Worm (Caenorhabditis elegans): ENCODE data around the gene T24C4.3.

T24C4.3 gene

DNA sequence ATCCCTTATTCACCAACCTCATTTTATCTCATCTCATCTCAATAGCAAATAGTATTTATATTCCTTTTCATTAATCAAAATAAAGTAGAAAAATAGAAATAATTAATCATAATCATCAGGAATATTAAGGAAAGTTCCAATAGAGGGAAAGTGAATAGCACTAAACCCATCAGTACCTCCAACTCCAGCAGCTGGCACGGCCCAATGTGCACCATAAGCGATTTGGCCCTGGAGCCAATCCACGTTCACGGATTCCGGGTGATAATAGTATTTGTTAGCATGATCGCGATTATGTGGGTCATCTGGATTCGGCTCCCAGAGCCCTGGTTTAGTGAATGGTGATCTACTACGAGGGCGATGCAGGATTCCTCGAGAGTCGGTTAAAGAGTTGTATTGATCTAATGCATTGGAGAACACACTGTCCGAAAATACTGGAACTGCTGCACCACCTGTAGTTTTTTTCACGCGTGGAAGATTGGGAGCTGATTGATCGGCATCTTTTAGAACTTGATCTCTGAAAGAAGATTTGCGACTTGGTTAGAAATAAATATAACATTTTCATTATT is 36.5 kb downstream of the T24C4.3 start (continued):
- TF ChIP-seq F37D6.2 (tag; optimal IDR thresholded peaks at IDR 0.05): peak; percentile 40
- peak; percentile 93 for TF ChIP-seq mdt-29 (GFP tag; IDR thresholded peaks at IDR 0.05)
- peak; percentile 99 for TF ChIP-seq zfp-3 (GFP tag; conservative IDR thresholded peaks at IDR 0.05)
- TF ChIP-seq ces-1 (GFP tag; optimal IDR thresholded peaks at IDR 0.05): no peak
- TF ChIP-seq Y48G9A.11 (GFP tag; IDR thresholded peaks at IDR 0.05): peak; percentile 90
- TF ChIP-seq lim-7 (GFP tag; IDR thresholded peaks at IDR 0.05): peak; percentile 95
- peak; percentile 99 for TF ChIP-seq sdz-12 (GFP tag; optimal IDR thresholded peaks at IDR 0.05)
- peak; percentile 77 for TF ChIP-seq T20F7.1 (GFP tag; optimal IDR thresholded peaks at IDR 0.05)
- peak; percentile 95 for TF ChIP-seq nhr-42 (GFP tag; IDR thresholded peaks at IDR 0.05)
- TF ChIP-seq cey-2 (tag; optimal IDR thresholded peaks at IDR 0.05; ENCODE audit: borderline replicate concordance, insufficient read depth): no peak
- TF ChIP-seq pha-4 (GFP tag; IDR thresholded peaks at IDR 0.05): peak; percentile 95
- no peak for TF ChIP-seq pha-4 (tag; optimal IDR thresholded peaks at IDR 0.05)
- TF ChIP-seq nhr-111 (GFP tag; optimal IDR thresholded peaks at IDR 0.05): peak; percentile 99
- TF ChIP-seq nhr-11 (tag; optimal IDR thresholded peaks at IDR 0.05): no peak
- TF ChIP-seq spr-1 (tag; optimal IDR thresholded peaks at IDR 0.05): peak; percentile 58
- TF ChIP-seq hif-1 (tag; optimal IDR thresholded peaks at IDR 0.05): peak; percentile 55 to 96
- peak; percentile 99 for TF ChIP-seq Y105C5A.15 (GFP tag; IDR thresholded peaks at IDR 0.05)
- TF ChIP-seq mxl-2 (GFP tag; conservative IDR thresholded peaks at IDR 0.05): peak; percentile 78
- peak; percentile 41 to 53 for TF ChIP-seq mdl-1 (tag; optimal IDR thresholded peaks at IDR 0.05)
- TF ChIP-seq dmd-8 (GFP tag; IDR thresholded peaks at IDR 0.05): peak; percentile 90
- TF ChIP-seq daf-8 (GFP tag; IDR thresholded peaks at IDR 0.05): no peak; the same call in 1 of the 2 replicates

DNA sequence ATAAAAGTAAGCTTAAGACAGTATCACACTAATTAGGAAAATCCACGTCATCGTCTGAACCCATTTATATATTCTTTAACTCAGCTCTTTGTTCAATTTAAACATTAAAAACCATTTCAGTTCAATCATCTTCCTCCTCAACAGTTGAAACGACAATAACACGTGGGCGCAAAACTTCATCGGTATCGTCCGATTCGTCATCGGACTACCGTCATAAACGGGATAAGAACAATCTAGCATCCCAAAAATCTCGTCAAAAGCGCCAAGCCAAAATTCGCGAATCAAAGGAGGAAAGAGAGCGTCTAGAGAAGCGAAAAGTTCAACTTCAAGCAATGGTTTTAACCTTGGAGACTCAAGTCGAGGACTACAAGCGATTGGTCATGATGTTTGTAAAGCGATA is 37.1 kb downstream of the T24C4.3 start:
- TF ChIP-seq Y105C5A.15 (GFP tag; IDR thresholded peaks at IDR 0.05): no peak
- no peak for TF ChIP-seq nhr-6 (tag; optimal IDR thresholded peaks at IDR 0.05)
- TF ChIP-seq mes-2 (tag; optimal IDR thresholded peaks at IDR 0.05; ENCODE audit: poor library complexity, severe bottlenecking): peak; percentile 42
- TF ChIP-seq nhr-111 (GFP tag; optimal IDR thresholded peaks at IDR 0.05): no peak
- peak; percentile 88 for TF ChIP-seq aha-1 (tag)
- peak in 1 of 2 experiments; percentile 85 for TF ChIP-seq unc-62 (GFP tag; optimal IDR thresholded peaks at IDR 0.05 in 1 of 2)
- TF ChIP-seq unc-62 (tag; optimal IDR thresholded peaks at IDR 0.05): no peak
- TF ChIP-seq ama-1 (optimal IDR thresholded peaks at IDR 0.05): peak; percentile 92

DNA sequence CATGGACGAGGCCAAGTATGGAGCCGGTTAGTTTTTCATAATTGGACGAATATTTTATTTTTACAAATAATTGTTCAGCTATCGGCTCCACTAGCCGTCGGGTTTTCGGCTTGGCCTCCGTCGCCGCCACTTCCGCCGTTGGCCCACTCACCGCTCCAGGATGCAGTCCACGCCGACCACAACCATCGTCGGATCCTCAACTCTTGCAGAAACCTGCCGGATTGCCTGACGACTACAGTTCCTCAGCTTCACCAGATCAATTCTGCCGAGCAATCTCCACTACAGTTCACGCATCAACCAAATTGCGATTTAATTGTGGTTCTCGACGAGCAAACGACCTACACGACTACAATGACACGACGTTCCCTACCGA is 37.8 kb downstream of the T24C4.3 start:
- TF ChIP-seq ZK337.2 (GFP tag; IDR thresholded peaks at IDR 0.05) (0 out of 2 replicates have a peak, but pooled peaks have one; percentile 2), T26A8.4 (GFP tag; IDR thresholded peaks at IDR 0.05) (peak; percentile 48; the same call in 1 of the 2 replicates), aha-1 (tag) (peak; percentile 97), nhr-25 (tag; optimal IDR thresholded peaks at IDR 0.05; ENCODE audit: borderline replicate concordance, insufficient read depth) (no peak), hlh-30 (tag; optimal IDR thresholded peaks at IDR 0.05; ENCODE audit: insufficient read depth) (no peak), dmd-9 (GFP tag; IDR thresholded peaks at IDR 0.05) (0 out of 2 replicates have a peak, but pooled peaks have one; percentile 8), hmg-1.1 (GFP tag; IDR thresholded peaks at IDR 0.05) (0 out of 2 replicates have a peak, but pooled peaks have one; percentile 13), lin-38 (GFP tag; IDR thresholded peaks at IDR 0.05) (no peak), mes-2 (tag; optimal IDR thresholded peaks at IDR 0.05; ENCODE audit: poor library complexity, severe bottlenecking) (peak; percentile 23), egl-43 (GFP tag; IDR thresholded peaks at IDR 0.05) (0 out of 2 replicates have a peak, but pooled peaks have one; percentile 56), php-3 (GFP tag; IDR thresholded peaks at IDR 0.05) (0 out of 2 replicates have a peak, but pooled peaks have one; percentile 23), unc-130 (GFP tag; optimal IDR thresholded peaks at IDR 0.05) (no peak), duxl-1 (tag; optimal IDR thresholded peaks at IDR 0.05; ENCODE audit: poor library complexity) (peak; percentile 8), set-16 (GFP tag; IDR thresholded peaks at IDR 0.05) (peak; percentile 90), madf-5 (GFP tag; IDR thresholded peaks at IDR 0.05) (0 out of 4 replicates have a peak, but pooled peaks of 1 of the 2 experiments have one; percentile 31), dve-1 (tag; optimal IDR thresholded peaks at IDR 0.05; ENCODE audit: insufficient read depth) (peak; percentile 9)
